Fruit fly (Drosophila melanogaster) whole organism, embryonic: Measurements from ENCODE around the gene Vha16-2.

Experiments
- Adf1 ChIP-seq: fragments of 200-800 bp; sonication (Bioruptor generic); IDR thresholded peaks from 2 replicates; pipeline ENCODE4 v1.3.6; 2022; ENCODE audit warnings: missing biosample characterization, missing genetic modification characterization
- Asciz ChIP-seq: fragments of 200-800 bp; sonication (Bioruptor generic); optimal IDR thresholded peaks from 2 replicates; lab custom pipeline; 2017; ENCODE audit warnings: missing biosample characterization, mild to moderate bottlenecking, missing genetic modification characterization, missing genetic modification reagents
- B-H2 ChIP-seq: fragments of 200-800 bp; sonication (Bioruptor generic); optimal IDR thresholded peaks from 2 replicates; lab custom pipeline; 2018; ENCODE audit warnings: missing biosample characterization, mild to moderate bottlenecking, missing genetic modification characterization
- Bgb ChIP-seq: fragments of 200-800 bp; sonication (Bioruptor generic); IDR thresholded peaks from 2 replicates; pipeline ENCODE4 v1.3.6; 2022; ENCODE audit warnings: missing biosample characterization, missing genetic modification characterization; ENCODE audit not compliant: partially characterized antibody
- CG10431 ChIP-seq: fragments of 200-800 bp; sonication (Bioruptor generic); optimal IDR thresholded peaks from 3 replicates; lab custom pipeline; 2018; ENCODE audit warnings: missing biosample characterization, mild to moderate bottlenecking, missing genetic modification characterization
- CG10543 ChIP-seq: fragments of 200-800 bp; sonication (Bioruptor generic); optimal IDR thresholded peaks from 3 replicates; lab custom pipeline; 2017; ENCODE audit warnings: missing biosample characterization, mild to moderate bottlenecking, missing genetic modification characterization, moderate library complexity
- CG11085 ChIP-seq: fragments of 200-800 bp; sonication (Bioruptor generic); IDR thresholded peaks from 2 replicates; pipeline ENCODE4 v1.3.6; 2022; ENCODE audit warnings: missing biosample characterization, missing genetic modification characterization
- CG12942 ChIP-seq: fragments of 200-800 bp; sonication (Bioruptor generic); optimal IDR thresholded peaks from 3 replicates; lab custom pipeline; 2016; ENCODE audit warnings: missing biosample characterization, missing genetic modification characterization
- CG13894 ChIP-seq: fragments of 200-800 bp; sonication (Bioruptor generic); optimal IDR thresholded peaks from 3 replicates; lab custom pipeline; 2018; ENCODE audit warnings: missing biosample characterization, mild to moderate bottlenecking, missing genetic modification characterization, moderate library complexity
- CG14050 ChIP-seq: fragments of 200-800 bp; sonication (Bioruptor generic); IDR thresholded peaks from 3 replicates; pipeline ENCODE4 v1.3.6; 2022; ENCODE audit warnings: missing biosample characterization, missing genetic modification characterization
- CG14667 ChIP-seq: fragments of 200-800 bp; sonication (Bioruptor generic); IDR thresholded peaks from 2 replicates; pipeline ENCODE4 v1.3.6; 2022; ENCODE audit warnings: missing biosample characterization, missing genetic modification characterization
- CG17328 ChIP-seq: fragments of 200-800 bp; sonication (Bioruptor generic); IDR thresholded peaks from 2 replicates; pipeline ENCODE4 v1.3.6; 2022; ENCODE audit warnings: missing biosample characterization, missing genetic modification characterization
- CG17912 ChIP-seq: fragments of 200-800 bp; sonication (Bioruptor generic); optimal IDR thresholded peaks from 2 replicates; lab custom pipeline; 2018; ENCODE audit warnings: missing biosample characterization, mild to moderate bottlenecking, missing genetic modification characterization
- CG31365 ChIP-seq: fragments of 200-800 bp; sonication (Bioruptor generic); optimal IDR thresholded peaks from 2 replicates; lab custom pipeline; 2018; ENCODE audit warnings: missing biosample characterization, mild to moderate bottlenecking, missing genetic modification characterization
- CG34224 ChIP-seq: fragments of 200-800 bp; sonication (Bioruptor generic); IDR thresholded peaks from 3 replicates; pipeline ENCODE4 v1.3.6; 2022; ENCODE audit warnings: missing biosample characterization, missing genetic modification characterization; ENCODE audit not compliant: partially characterized antibody
- CG4328 ChIP-seq: fragments of 200-800 bp; sonication (Bioruptor generic); optimal IDR thresholded peaks from 3 replicates; lab custom pipeline; 2017; ENCODE audit warnings: missing biosample characterization, missing genetic modification reagents, missing genetic modification characterization
- CG4707 ChIP-seq: fragments of 200-800 bp; sonication (Bioruptor generic); optimal IDR thresholded peaks from 2 replicates; lab custom pipeline; 2018; ENCODE audit warnings: missing biosample characterization, mild to moderate bottlenecking, missing genetic modification characterization, moderate library complexity
- CG4730 ChIP-seq: fragments of 200-800 bp; sonication (Bioruptor generic); IDR thresholded peaks from 2 replicates; pipeline ENCODE4 v1.3.6; 2022; ENCODE audit warnings: missing biosample characterization, missing genetic modification characterization
- CG6254 ChIP-seq: fragments of 200-800 bp; sonication (Bioruptor generic); optimal IDR thresholded peaks from 3 replicates; lab custom pipeline; 2017; ENCODE audit warnings: mild to moderate bottlenecking, missing biosample characterization, missing genetic modification reagents, missing genetic modification characterization
- CG6765 ChIP-seq: fragments of 200-800 bp; sonication (Bioruptor generic); optimal IDR thresholded peaks from 3 replicates; lab custom pipeline; 2017; ENCODE audit warnings: missing biosample characterization, mild to moderate bottlenecking, missing genetic modification characterization
- CG8290 ChIP-seq, 3 experiments: fragments of 200-800 bp; sonication (Bioruptor generic); optimal IDR thresholded peaks; 2 replicates each; lab custom pipeline; 2016 to 2019; ENCODE audit warnings: missing biosample characterization in 3 of 3, missing genetic modification characterization in 3 of 3, mild to moderate bottlenecking in 2 of 3, moderate library complexity in 1 of 3
- CG9215 ChIP-seq: fragments of 200-800 bp; sonication (Bioruptor generic); IDR thresholded peaks from 2 replicates; pipeline ENCODE4 v1.3.6; 2022; ENCODE audit warnings: missing biosample characterization, missing genetic modification characterization
- CG9727 ChIP-seq: fragments of 200-800 bp; sonication (Bioruptor generic); optimal IDR thresholded peaks from 3 replicates; lab custom pipeline; 2017; ENCODE audit warnings: missing biosample characterization, mild to moderate bottlenecking, missing genetic modification characterization
- Fer1 ChIP-seq: fragments of 200-800 bp; sonication (Bioruptor generic); optimal IDR thresholded peaks from 2 replicates; lab custom pipeline; 2017; ENCODE audit warnings: missing biosample characterization, mild to moderate bottlenecking, missing genetic modification characterization
- GATAe ChIP-seq: fragments of 200-800 bp; sonication (Bioruptor generic); conservative IDR thresholded peaks from 2 replicates; pipeline ENCODE4 v1.3.6; 2022; ENCODE audit warnings: missing biosample characterization, missing genetic modification characterization
- HLH3B ChIP-seq: fragments of 200-800 bp; sonication (Bioruptor generic); IDR thresholded peaks from 2 replicates; pipeline ENCODE4 v1.3.6; 2022; ENCODE audit warnings: missing biosample characterization, missing genetic modification characterization
- HLH4C ChIP-seq: fragments of 200-800 bp; sonication (Bioruptor generic); IDR thresholded peaks from 3 replicates; pipeline ENCODE4 v1.3.6; 2022; ENCODE audit warnings: missing biosample characterization, missing genetic modification characterization; ENCODE audit not compliant: partially characterized antibody
- PHDP ChIP-seq: fragments of 200-800 bp; sonication (Bioruptor generic); optimal IDR thresholded peaks from 3 replicates; lab custom pipeline; 2018; ENCODE audit warnings: missing biosample characterization, mild to moderate bottlenecking, missing genetic modification characterization, moderate library complexity
- Scr ChIP-seq: fragments of 200-800 bp; sonication (Bioruptor generic); IDR thresholded peaks from 2 replicates; pipeline ENCODE4 v1.3.6; 2022; ENCODE audit warnings: missing biosample characterization, missing genetic modification characterization; ENCODE audit not compliant: partially characterized antibody
- Taf1 ChIP-seq: fragments of 200-800 bp; sonication (Bioruptor generic); IDR thresholded peaks from 2 replicates; pipeline ENCODE4 v1.3.6; 2022; ENCODE audit warnings: missing biosample characterization, missing genetic modification characterization
- bbx ChIP-seq: fragments of 200-800 bp; sonication (Bioruptor generic); IDR thresholded peaks from 2 replicates; pipeline ENCODE4 v1.3.6; 2022; ENCODE audit warnings: missing biosample characterization, missing genetic modification characterization; ENCODE audit not compliant: partially characterized antibody
- bsh ChIP-seq, 2 experiments: fragments of 200-800 bp; sonication (Bioruptor generic); optimal IDR thresholded peaks; 2 replicates each; lab custom pipeline; 2017 to 2018; ENCODE audit warnings: mild to moderate bottlenecking in 2 of 2, missing biosample characterization in 2 of 2, missing genetic modification characterization in 2 of 2, moderate library complexity in 1 of 2
- cad ChIP-seq: fragments of >200 bp; optimal IDR thresholded peaks from 2 replicates; lab custom pipeline; 2017; ENCODE audit warnings: missing biosample characterization, missing genetic modification characterization
- chn ChIP-seq: fragments of 200-800 bp; sonication (Bioruptor generic); optimal IDR thresholded peaks from 2 replicates; lab custom pipeline; 2016; ENCODE audit warnings: missing biosample characterization, missing genetic modification characterization
- crol ChIP-seq: fragments of 200-800 bp; sonication (Bioruptor generic); IDR thresholded peaks from 2 replicates; pipeline ENCODE4 v1.3.6; 2022; ENCODE audit warnings: missing biosample characterization, missing genetic modification characterization
- crp ChIP-seq, 2 experiments: fragments of 200-800 bp; sonication (Bioruptor generic); optimal IDR thresholded peaks; 2 replicates in 1 of 2; 3 replicates in 1 of 2; lab custom pipeline; 2017; ENCODE audit warnings: missing biosample characterization in 2 of 2, missing genetic modification characterization in 2 of 2, mild to moderate bottlenecking in 1 of 2, moderate library complexity in 1 of 2
- dysf ChIP-seq: fragments of 200-800 bp; sonication (Bioruptor generic); IDR thresholded peaks from 3 replicates; pipeline ENCODE4 v1.3.6; 2022; ENCODE audit warnings: missing biosample characterization, missing genetic modification characterization
- ewg ChIP-seq: fragments of 200-800 bp; sonication (Bioruptor generic); optimal IDR thresholded peaks from 3 replicates; lab custom pipeline; 2017; ENCODE audit warnings: mild to moderate bottlenecking, missing biosample characterization, missing genetic modification reagents, missing genetic modification characterization
- gce ChIP-seq: fragments of 200-800 bp; sonication (Bioruptor generic); IDR thresholded peaks from 3 replicates; pipeline ENCODE4 v1.3.6; 2022; ENCODE audit warnings: missing biosample characterization, missing genetic modification characterization
- gro ChIP-seq: fragments of 200-800 bp; sonication (Bioruptor generic); optimal IDR thresholded peaks from 2 replicates; lab custom pipeline; 2016; ENCODE audit warnings: missing biosample characterization, missing genetic modification characterization
- lab ChIP-seq: fragments of 200-800 bp; sonication (Bioruptor generic); optimal IDR thresholded peaks from 3 replicates; lab custom pipeline; 2017; ENCODE audit warnings: missing biosample characterization, missing genetic modification characterization, mild to moderate bottlenecking, moderate library complexity, missing genetic modification reagents
- lbe ChIP-seq: fragments of 200-800 bp; sonication (Bioruptor generic); optimal IDR thresholded peaks from 2 replicates; lab custom pipeline; 2016; ENCODE audit warnings: missing biosample characterization, mild to moderate bottlenecking, missing genetic modification characterization
- odd ChIP-seq: fragments of 200-800 bp; sonication (Bioruptor generic); optimal IDR thresholded peaks from 2 replicates; lab custom pipeline; 2017; ENCODE audit warnings: missing biosample characterization, mild to moderate bottlenecking, missing genetic modification characterization
- tna ChIP-seq: fragments of 200-800 bp; sonication (Bioruptor generic); IDR thresholded peaks from 2 replicates; pipeline ENCODE4 v1.3.6; 2022; ENCODE audit warnings: missing biosample characterization, missing genetic modification characterization; ENCODE audit not compliant: partially characterized antibody
- wek ChIP-seq: fragments of 200-800 bp; sonication (Bioruptor generic); optimal IDR thresholded peaks from 3 replicates; lab custom pipeline; 2018; ENCODE audit warnings: missing biosample characterization, mild to moderate bottlenecking, missing genetic modification characterization, moderate library complexity
- z ChIP-seq: fragments of 200-800 bp; sonication (Bioruptor generic); IDR thresholded peaks from 3 replicates; pipeline ENCODE4 v1.3.6; 2022; ENCODE audit warnings: missing biosample characterization, missing genetic modification characterization
- zf30C ChIP-seq: fragments of 200-800 bp; sonication (Bioruptor generic); optimal IDR thresholded peaks from 3 replicates; lab custom pipeline; 2018; ENCODE audit warnings: missing biosample characterization, mild to moderate bottlenecking, missing genetic modification characterization

The Vha16-2 gene

dm6 chr3L:11493090-11493807, 18.5 kb downstream of the Vha16-2 start (continued):
- TF ChIP-seq Taf1 (GFP tag; lab: Robert Waterston, UW) (no peak), CG13894 (tag; lab: Kevin White, UChicago) (peak; percentile 62), CG8290 (GFP tag; optimal IDR thresholded peaks at IDR 0.05; lab: Kevin White, UChicago) (no peak), CG8290 (tag; optimal IDR thresholded peaks at IDR 0.05; lab: Kevin White, UChicago) (peak in 1 of 2 experiments; percentile 44), chn (GFP tag; lab: Kevin White, UChicago) (no peak), Scr (GFP tag; lab: Robert Waterston, UW) (peak; percentile 25; the same call in 1 of the 2 replicates), CG34224 (peak; percentile 73), ewg (GFP tag; lab: Kevin White, UChicago) (peak; percentile 93), B-H2 (GFP tag; lab: Kevin White, UChicago) (peak; percentile 24), CG10431 (GFP tag; lab: Kevin White, UChicago) (peak; percentile 51), bsh (GFP tag; optimal IDR thresholded peaks at IDR 0.05; lab: Kevin White, UChicago) (peak in 1 of 2 experiments; percentile 48), CG14050 (GFP tag; lab: Robert Waterston, UW) (no peak), CG17328 (GFP tag; lab: Robert Waterston, UW) (peak; percentile 30; the same call in 1 of the 2 replicates), odd (GFP tag; lab: Kevin White, UChicago) (peak; percentile 53), CG10543 (GFP tag; lab: Kevin White, UChicago) (peak; percentile 34), CG6254 (GFP tag; lab: Kevin White, UChicago) (no peak), HLH3B (GFP tag; lab: Robert Waterston, UW) (peak; percentile 11; the same call in 1 of the 2 replicates), CG14667 (no peak), gro (no peak), CG9727 (GFP tag; lab: Kevin White, UChicago) (peak; percentile 16), PHDP (tag; lab: Kevin White, UChicago) (peak; percentile 8), crp (GFP tag; optimal IDR thresholded peaks at IDR 0.05; lab: Kevin White, UChicago) (peak; percentile 30 to 90), lbe (no peak), GATAe (GFP tag; lab: Robert Waterston, UW) (no peak), CG4707 (GFP tag; lab: Kevin White, UChicago) (peak; percentile 41), CG11085 (GFP tag; lab: Robert Waterston, UW) (no peak), CG31365 (tag; lab: Kevin White, UChicago) (peak; percentile 40), dysf (GFP tag; lab: Robert Waterston, UW) (0 out of 3 replicates have a peak, but pooled peaks have one; percentile 14), CG6765 (GFP tag; lab: Kevin White, UChicago) (peak; percentile 42), Adf1 (GFP tag; lab: Robert Waterston, UW) (peak; percentile 11; the same call in 1 of the 2 replicates), tna (GFP tag; lab: Robert Waterston, UW) (peak; percentile 25; the same call in 1 of the 2 replicates), CG9215 (no peak), HLH4C (GFP tag; lab: Robert Waterston, UW) (0 out of 3 replicates have a peak, but pooled peaks have one; percentile 9), crol (GFP tag; lab: Robert Waterston, UW) (peak; percentile 96), bbx (peak; percentile 55), zf30C (GFP tag; lab: Kevin White, UChicago) (no peak), wek (GFP tag; lab: Kevin White, UChicago) (peak; percentile 67), CG12942 (no peak), Bgb (GFP tag; lab: Robert Waterston, UW) (peak; percentile 31; the same call in 1 of the 2 replicates), lab (peak; percentile 45), CG4328 (GFP tag; lab: Kevin White, UChicago) (peak; percentile 16), z (GFP tag; lab: Robert Waterston, UW) (peak; percentile 53; the same call in 1 of the 3 replicates), Asciz (GFP tag; lab: Kevin White, UChicago) (peak; percentile 23), CG4730 (GFP tag; lab: Robert Waterston, UW) (no peak), gce (GFP tag; lab: Robert Waterston, UW) (peak; percentile 60; the same call in 1 of the 3 replicates), cad (GFP tag; lab: Kevin White, UChicago) (no peak), CG17912 (GFP tag; lab: Kevin White, UChicago) (peak; percentile 49), Fer1 (GFP tag; lab: Kevin White, UChicago) (peak; percentile 67)
